Worm (Caenorhabditis elegans): ENCODE data around the gene zip-8.
"Not testable (repeated sequence)": the region's sequence is repeated elsewhere in the genome, so short reads cannot be mapped to it uniquely, and the experiment has no call there.

- TF ChIP-seq fos-1 (tag; optimal IDR thresholded peaks at IDR 0.05); cey-2 (tag; optimal IDR thresholded peaks at IDR 0.05; ENCODE audit: borderline replicate concordance, insufficient read depth); pqm-1 (tag; optimal IDR thresholded peaks at IDR 0.05); unc-62 (GFP tag; optimal IDR thresholded peaks at IDR 0.05 in 1 of 2); unc-62 (tag; optimal IDR thresholded peaks at IDR 0.05); pha-4 (GFP tag; IDR thresholded peaks at IDR 0.05); pha-4 (tag; optimal IDR thresholded peaks at IDR 0.05); snpc-4 (tag; optimal IDR thresholded peaks at IDR 0.05); F49E8.2 (tag; optimal IDR thresholded peaks at IDR 0.05; ENCODE audit: borderline replicate concordance); attf-4 (tag; optimal IDR thresholded peaks at IDR 0.05): not testable (repeated sequence)
Measured at ce11 chrIII:6513759-6514158, 35.0 kb downstream of the zip-8 start.

Measured in whole organism, L4 larva.